Worm (Caenorhabditis elegans) whole organism, L2 larva: Measurements from ENCODE around the gene F35H12.6.

Experiments used
- alr-1 ChIP-seq: fragments of 150-350 bp; optimal IDR thresholded peaks from 2 replicates; lab custom pipeline; 2014; ENCODE audit warnings: missing biosample characterization, missing genetic modification characterization
- ama-1 ChIP-seq: fragments of 150-350 bp; optimal IDR thresholded peaks from 2 replicates; lab custom pipeline; 2018; ENCODE audit warnings: inconsistent platforms
- egl-27 ChIP-seq: sonication (generic microtip); optimal IDR thresholded peaks from 3 replicates; lab custom pipeline; 2017; ENCODE audit warnings: missing biosample characterization, missing genetic modification reagents, missing genetic modification characterization
- elt-3 ChIP-seq: sonication (generic microtip); optimal IDR thresholded peaks from 2 replicates; lab custom pipeline; 2017; ENCODE audit warnings: missing biosample characterization, missing genetic modification characterization
- lin-11 ChIP-seq: fragments of 150-350 bp; sonication (generic microtip); optimal IDR thresholded peaks from 2 replicates; lab custom pipeline; 2014; ENCODE audit warnings: missing biosample characterization, missing genetic modification characterization, inconsistent platforms, mixed read lengths
- nhr-11 ChIP-seq: fragments of 150-350 bp; optimal IDR thresholded peaks from 2 replicates; lab custom pipeline; 2014; ENCODE audit warnings: missing biosample characterization, missing genetic modification characterization
- nhr-12 ChIP-seq: fragments of 150-350 bp; optimal IDR thresholded peaks from 2 replicates; lab custom pipeline; 2014; ENCODE audit warnings: missing biosample characterization, missing genetic modification characterization
- nhr-6 ChIP-seq: fragments of 150-350 bp; optimal IDR thresholded peaks from 2 replicates; lab custom pipeline; 2014; ENCODE audit warnings: missing biosample characterization, missing genetic modification characterization
- nhr-77 ChIP-seq: fragments of 150-350 bp; optimal IDR thresholded peaks from 2 replicates; lab custom pipeline; 2014; ENCODE audit warnings: missing biosample characterization, missing genetic modification characterization
- sma-3 ChIP-seq: sonication (generic microtip); optimal IDR thresholded peaks from 2 replicates; lab custom pipeline; 2016; ENCODE audit warnings: missing genetic modification reagents, missing genetic modification characterization, missing compliant biosample characterization
- snpc-4 ChIP-seq: fragments of 150-350 bp; optimal IDR thresholded peaks from 2 replicates; lab custom pipeline; 2014; ENCODE audit warnings: missing biosample characterization, missing genetic modification characterization
- unc-55 ChIP-seq: fragments of 150-350 bp; sonication (generic microtip); optimal IDR thresholded peaks from 3 replicates; lab custom pipeline; 2014; ENCODE audit warnings: missing biosample characterization, missing genetic modification reagents, missing genetic modification characterization
- unc-62 ChIP-seq: fragments of 150-350 bp; optimal IDR thresholded peaks from 2 replicates; lab custom pipeline; 2014; ENCODE audit warnings: missing biosample characterization, missing genetic modification reagents, missing genetic modification characterization
- ztf-11 ChIP-seq: sonication (generic microtip); optimal IDR thresholded peaks from 2 replicates; lab custom pipeline; 2017; ENCODE audit warnings: missing biosample characterization, missing genetic modification characterization

ce11 chrX:938269-938883 is 25.3 kb downstream of the F35H12.6 start, which contains the start of gene F53H8.3:
- TF ChIP-seq nhr-11 (tag; lab: Kevin White, UChicago) = no peak
- no peak for TF ChIP-seq lin-11 (tag; lab: Kevin White, UChicago)
- no peak for TF ChIP-seq ztf-11 (tag; lab: Kevin White, UChicago)
- no peak for TF ChIP-seq unc-62 (GFP tag; lab: Kevin White, UChicago)
- no peak for TF ChIP-seq unc-55
- TF ChIP-seq ama-1 = no peak
- no peak for TF ChIP-seq snpc-4 (tag; lab: Kevin White, UChicago)
- TF ChIP-seq nhr-77 (tag; lab: Kevin White, UChicago) = no peak
- no peak for TF ChIP-seq egl-27 (tag; lab: Kevin White, UChicago)
- TF ChIP-seq sma-3 (GFP tag; lab: Kevin White, UChicago) = no peak
- no peak for TF ChIP-seq elt-3 (tag; lab: Kevin White, UChicago)
- TF ChIP-seq alr-1 (tag; lab: Kevin White, UChicago) = no peak
- TF ChIP-seq nhr-6 (tag; lab: Kevin White, UChicago) = no peak
- no peak for TF ChIP-seq nhr-12 (tag; lab: Kevin White, UChicago)
